Worm (Caenorhabditis elegans): Measurements from ENCODE around the gene mcm-2.

- TF ChIP-seq F13H6.1 (tag; optimal IDR thresholded peaks at IDR 0.05) (no peak), ZK546.5 (tag; optimal IDR thresholded peaks at IDR 0.05) (no peak), Y55F3AM.14 (GFP tag; optimal IDR thresholded peaks at IDR 0.05) (no peak), lsy-2 (tag; optimal IDR thresholded peaks at IDR 0.05) (peak in 1 of 2 experiments; percentile 24), nhr-12 (tag; optimal IDR thresholded peaks at IDR 0.05) (no peak), ama-1 (optimal IDR thresholded peaks at IDR 0.05) (no peak), snpc-4 (tag; optimal IDR thresholded peaks at IDR 0.05) (no peak), unc-62 (GFP tag; optimal IDR thresholded peaks at IDR 0.05) (no peak), unc-39 (tag; optimal IDR thresholded peaks at IDR 0.05) (no peak), nhr-10 (tag; optimal IDR thresholded peaks at IDR 0.05) (no peak), nhr-11 (tag; optimal IDR thresholded peaks at IDR 0.05) (no peak)
Measured at ce11 chrII:12050607-12051006, 44.2 kb upstream of the mcm-2 start.

Measured in whole organism, L2 larva.